Fruit fly (Drosophila melanogaster) whole organism, embryonic: Measurements from ENCODE around the gene CG3342.

Source experiments
- Awh ChIP-seq: fragments of 200-800 bp; sonication (Bioruptor generic); IDR thresholded peaks from 2 replicates; pipeline ENCODE4, ENCODE4 v1.3.6; 2022; ENCODE audit warnings: missing biosample characterization, missing genetic modification characterization
- B-H1 ChIP-seq: fragments of 200-800 bp; sonication (Bioruptor generic); IDR thresholded peaks from 3 replicates; pipeline ENCODE4 v1.3.6; 2022; ENCODE audit warnings: missing biosample characterization, missing genetic modification characterization
- CG10209 ChIP-seq: fragments of 200-800 bp; sonication (Bioruptor generic); optimal IDR thresholded peaks from 3 replicates; lab custom pipeline; 2017; ENCODE audit warnings: missing biosample characterization, mild to moderate bottlenecking, missing genetic modification characterization, missing genetic modification reagents
- CG1024 ChIP-seq: fragments of 200-800 bp; sonication (Bioruptor generic); IDR thresholded peaks from 2 replicates; pipeline ENCODE4 v1.3.6; 2022; ENCODE audit warnings: missing biosample characterization, missing genetic modification characterization
- CG10274 ChIP-seq: fragments of 200-800 bp; sonication (Bioruptor generic); optimal IDR thresholded peaks from 3 replicates; lab custom pipeline; 2017; ENCODE audit warnings: missing biosample characterization, mild to moderate bottlenecking, missing genetic modification characterization
- CG12391 ChIP-seq: fragments of 200-800 bp; sonication (Bioruptor generic); optimal IDR thresholded peaks from 3 replicates; lab custom pipeline; 2018; ENCODE audit warnings: missing biosample characterization, mild to moderate bottlenecking, missing genetic modification characterization, moderate library complexity
- CG13123 ChIP-seq: fragments of 200-800 bp; sonication (Bioruptor generic); optimal IDR thresholded peaks from 2 replicates; lab custom pipeline; 2016; ENCODE audit warnings: missing biosample characterization, missing genetic modification characterization
- CG14014 ChIP-seq: fragments of 200-800 bp; sonication (Bioruptor generic); IDR thresholded peaks from 2 replicates; pipeline ENCODE4 v1.3.6; 2022; ENCODE audit warnings: missing biosample characterization, missing genetic modification characterization
- CG17912 ChIP-seq: fragments of 200-800 bp; sonication (Bioruptor generic); optimal IDR thresholded peaks from 2 replicates; lab custom pipeline; 2018; ENCODE audit warnings: missing biosample characterization, mild to moderate bottlenecking, missing genetic modification characterization
- CG18619 ChIP-seq: fragments of 200-800 bp; sonication (Bioruptor generic); optimal IDR thresholded peaks from 3 replicates; lab custom pipeline; 2017; ENCODE audit warnings: missing biosample characterization, mild to moderate bottlenecking, missing genetic modification characterization
- CG18764 ChIP-seq: fragments of 200-800 bp; sonication (Bioruptor generic); optimal IDR thresholded peaks from 3 replicates; lab custom pipeline; 2016; ENCODE audit warnings: missing biosample characterization, missing genetic modification characterization
- CG31224 ChIP-seq: fragments of 200-800 bp; sonication (Bioruptor generic); IDR thresholded peaks from 2 replicates; pipeline ENCODE4 v1.3.6; 2022; ENCODE audit warnings: missing biosample characterization, missing genetic modification characterization
- CG42726 ChIP-seq: fragments of 200-800 bp; sonication (Bioruptor generic); IDR thresholded peaks from 2 replicates; pipeline ENCODE4 v1.3.6; 2022; ENCODE audit warnings: missing biosample characterization, missing genetic modification characterization; ENCODE audit not compliant: partially characterized antibody
- CG6654 ChIP-seq: fragments of 200-800 bp; sonication (Bioruptor generic); optimal IDR thresholded peaks from 2 replicates; lab custom pipeline; 2017; ENCODE audit warnings: missing biosample characterization, mild to moderate bottlenecking, missing genetic modification characterization
- CG6765 ChIP-seq: fragments of 200-800 bp; sonication (Bioruptor generic); optimal IDR thresholded peaks from 3 replicates; lab custom pipeline; 2017; ENCODE audit warnings: missing biosample characterization, mild to moderate bottlenecking, missing genetic modification characterization
- CG7271 ChIP-seq: fragments of 200-800 bp; sonication (Bioruptor generic); optimal IDR thresholded peaks from 2 replicates; lab custom pipeline; 2018; ENCODE audit warnings: missing biosample characterization, mild to moderate bottlenecking, missing genetic modification characterization, moderate library complexity
- CG7987 ChIP-seq: fragments of 200-800 bp; sonication (Bioruptor generic); optimal IDR thresholded peaks from 2 replicates; lab custom pipeline; 2018; ENCODE audit warnings: missing biosample characterization, mild to moderate bottlenecking, missing genetic modification characterization, moderate library complexity
- CG8290 ChIP-seq, 3 experiments: fragments of 200-800 bp; sonication (Bioruptor generic); optimal IDR thresholded peaks; 2 replicates each; lab custom pipeline; 2016 to 2019; ENCODE audit warnings: missing biosample characterization in 3 of 3, missing genetic modification characterization in 3 of 3, mild to moderate bottlenecking in 2 of 3, moderate library complexity in 1 of 3
- CG9609 ChIP-seq: fragments of 200-800 bp; sonication (Bioruptor generic); optimal IDR thresholded peaks from 3 replicates; lab custom pipeline; 2016; ENCODE audit warnings: missing biosample characterization, missing genetic modification characterization
- CkIIα-i1 ChIP-seq: fragments of 200-800 bp; sonication (Bioruptor generic); IDR thresholded peaks from 2 replicates; pipeline ENCODE4 v1.3.6; 2022; ENCODE audit warnings: missing biosample characterization, missing genetic modification characterization
- Drgx ChIP-seq: fragments of 200-800 bp; sonication (Bioruptor generic); IDR thresholded peaks from 2 replicates; pipeline ENCODE4 v1.3.6; 2022; ENCODE audit warnings: missing biosample characterization, missing genetic modification characterization
- Hand ChIP-seq: fragments of 200-800 bp; sonication (Bioruptor generic); optimal IDR thresholded peaks from 2 replicates; lab custom pipeline; 2017; ENCODE audit warnings: mild to moderate bottlenecking, missing biosample characterization, missing genetic modification reagents, missing genetic modification characterization
- Hey ChIP-seq: fragments of 200-800 bp; sonication (Bioruptor generic); optimal IDR thresholded peaks from 3 replicates; lab custom pipeline; 2018; ENCODE audit warnings: missing biosample characterization, mild to moderate bottlenecking, missing genetic modification characterization
- Jarid2 ChIP-seq: fragments of 200-800 bp; sonication (Bioruptor generic); optimal IDR thresholded peaks from 3 replicates; lab custom pipeline; 2017; ENCODE audit warnings: mild to moderate bottlenecking, missing biosample characterization, missing genetic modification reagents, missing genetic modification characterization
- Max ChIP-seq: fragments of 200-800 bp; sonication (Bioruptor generic); optimal IDR thresholded peaks from 2 replicates; lab custom pipeline; 2016; ENCODE audit warnings: missing biosample characterization, mild to moderate bottlenecking, missing genetic modification characterization
- Neu2 ChIP-seq: fragments of 200-800 bp; sonication (Bioruptor generic); optimal IDR thresholded peaks from 3 replicates; lab custom pipeline; 2016; ENCODE audit warnings: missing biosample characterization, missing genetic modification characterization, borderline replicate concordance
- PHDP ChIP-seq: fragments of 200-800 bp; sonication (Bioruptor generic); optimal IDR thresholded peaks from 3 replicates; lab custom pipeline; 2018; ENCODE audit warnings: missing biosample characterization, mild to moderate bottlenecking, missing genetic modification characterization, moderate library complexity
- ab ChIP-seq: fragments of 200-800 bp; sonication (Bioruptor generic); optimal IDR thresholded peaks from 2 replicates; lab custom pipeline; 2016; ENCODE audit warnings: missing biosample characterization, missing genetic modification characterization
- amos ChIP-seq: fragments of 200-800 bp; sonication (Bioruptor generic); IDR thresholded peaks from 2 replicates; pipeline ENCODE4 v1.3.6; 2022; ENCODE audit warnings: missing biosample characterization, missing genetic modification characterization; ENCODE audit not compliant: partially characterized antibody
- aop ChIP-seq: fragments of 200-800 bp; sonication (Bioruptor generic); IDR thresholded peaks from 2 replicates; pipeline ENCODE4 v1.3.6; 2022; ENCODE audit warnings: missing biosample characterization, missing genetic modification characterization
- btn ChIP-seq: fragments of 200-800 bp; sonication (Bioruptor generic); optimal IDR thresholded peaks from 2 replicates; lab custom pipeline; 2016; ENCODE audit warnings: missing biosample characterization, missing genetic modification characterization
- chn ChIP-seq: fragments of 200-800 bp; sonication (Bioruptor generic); optimal IDR thresholded peaks from 2 replicates; lab custom pipeline; 2016; ENCODE audit warnings: missing biosample characterization, missing genetic modification characterization
- crp ChIP-seq, 2 experiments: fragments of 200-800 bp; sonication (Bioruptor generic); optimal IDR thresholded peaks; 2 replicates in 1 of 2; 3 replicates in 1 of 2; lab custom pipeline; 2017; ENCODE audit warnings: missing biosample characterization in 2 of 2, missing genetic modification characterization in 2 of 2, mild to moderate bottlenecking in 1 of 2, moderate library complexity in 1 of 2
- dysf ChIP-seq: fragments of 200-800 bp; sonication (Bioruptor generic); IDR thresholded peaks from 3 replicates; pipeline ENCODE4 v1.3.6; 2022; ENCODE audit warnings: missing biosample characterization, missing genetic modification characterization
- emc ChIP-seq: fragments of 200-800 bp; sonication (Bioruptor generic); optimal IDR thresholded peaks from 2 replicates; lab custom pipeline; 2016; ENCODE audit warnings: missing biosample characterization, missing genetic modification characterization
- ewg ChIP-seq: fragments of 200-800 bp; sonication (Bioruptor generic); optimal IDR thresholded peaks from 3 replicates; lab custom pipeline; 2017; ENCODE audit warnings: mild to moderate bottlenecking, missing biosample characterization, missing genetic modification reagents, missing genetic modification characterization
- fd102C ChIP-seq: fragments of 200-800 bp; sonication (Bioruptor generic); optimal IDR thresholded peaks from 2 replicates; lab custom pipeline; 2018; ENCODE audit warnings: missing biosample characterization, mild to moderate bottlenecking, missing genetic modification characterization, moderate library complexity
- fd64A ChIP-seq: fragments of 200-800 bp; sonication (Bioruptor generic); optimal IDR thresholded peaks from 3 replicates; lab custom pipeline; 2018; ENCODE audit warnings: missing biosample characterization, mild to moderate bottlenecking, missing genetic modification characterization
- gsb-n ChIP-seq: fragments of 200-800 bp; sonication (Bioruptor generic); optimal IDR thresholded peaks from 3 replicates; lab custom pipeline; 2018; ENCODE audit warnings: missing biosample characterization, mild to moderate bottlenecking, missing genetic modification characterization
- hbn ChIP-seq: fragments of 200-800 bp; sonication (Bioruptor generic); IDR thresholded peaks from 2 replicates; pipeline ENCODE4 v1.3.6; 2022; ENCODE audit warnings: missing biosample characterization, missing genetic modification characterization; ENCODE audit not compliant: partially characterized antibody
- her ChIP-seq: fragments of 200-800 bp; sonication (Bioruptor generic); optimal IDR thresholded peaks from 2 replicates; lab custom pipeline; 2016; ENCODE audit warnings: missing biosample characterization, missing genetic modification characterization
- lbe ChIP-seq: fragments of 200-800 bp; sonication (Bioruptor generic); optimal IDR thresholded peaks from 2 replicates; lab custom pipeline; 2016; ENCODE audit warnings: missing biosample characterization, mild to moderate bottlenecking, missing genetic modification characterization
- phol ChIP-seq: fragments of 200-800 bp; sonication (Bioruptor generic); optimal IDR thresholded peaks from 3 replicates; lab custom pipeline; 2018; ENCODE audit warnings: missing biosample characterization, mild to moderate bottlenecking, missing genetic modification characterization, moderate library complexity
- psq ChIP-seq: fragments of 200-800 bp; sonication (Bioruptor generic); optimal IDR thresholded peaks from 2 replicates; lab custom pipeline; 2017; ENCODE audit warnings: missing biosample characterization, missing genetic modification characterization
- sc ChIP-seq, 3 experiments: fragments of >200 bp in 2 of 3; fragments of 200-800 bp in 1 of 3; sonication (Bioruptor generic) in 1 of 3; optimal IDR thresholded peaks; 2 replicates in 2 of 3; 3 replicates in 1 of 3; lab custom pipeline; 2017; ENCODE audit warnings: mild to moderate bottlenecking in 1 of 3, missing biosample characterization in 1 of 3, missing genetic modification characterization in 1 of 3, missing genetic modification reagents in 1 of 3
- unpg ChIP-seq: fragments of 200-800 bp; sonication (Bioruptor generic); optimal IDR thresholded peaks from 3 replicates; lab custom pipeline; 2018; ENCODE audit warnings: missing biosample characterization, mild to moderate bottlenecking, missing genetic modification characterization, moderate library complexity
- vnd ChIP-seq: fragments of 200-800 bp; sonication (Bioruptor generic); IDR thresholded peaks from 3 replicates; pipeline ENCODE4 v1.3.6; 2022; ENCODE audit warnings: missing biosample characterization, missing genetic modification characterization; ENCODE audit not compliant: partially characterized antibody

The CG3342 gene

DNA sequence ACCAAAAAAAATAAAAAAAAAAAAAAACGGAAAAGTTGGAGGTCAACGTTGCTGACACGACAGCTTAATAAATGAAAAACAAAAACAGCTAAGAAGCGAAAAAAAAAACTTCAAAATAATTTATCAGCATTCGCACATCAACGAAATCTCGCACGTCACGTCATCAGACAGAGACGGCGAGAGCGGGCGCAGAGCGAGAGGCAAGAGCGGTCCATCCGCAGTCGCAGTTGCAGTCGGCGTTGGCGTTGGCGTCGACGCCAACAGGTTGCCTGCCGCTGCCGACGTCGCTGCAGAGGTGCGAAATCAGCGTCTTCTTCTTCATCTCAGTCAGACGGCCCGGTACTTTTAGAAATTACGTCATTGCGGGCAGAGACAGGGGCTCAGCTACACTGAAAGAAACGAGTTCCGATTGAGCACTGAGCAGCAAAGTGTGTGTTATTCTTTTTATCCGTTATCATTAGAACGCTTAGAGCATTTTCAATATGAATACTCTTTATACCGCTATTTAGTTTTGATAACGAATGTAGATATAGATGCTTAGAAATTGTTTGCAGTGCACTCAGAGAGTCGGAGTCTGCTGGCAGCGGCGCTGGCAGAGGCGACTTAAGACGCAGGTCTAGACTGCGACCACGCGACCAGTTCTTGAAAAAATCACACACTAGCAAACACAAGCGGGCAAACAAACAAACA is 21.9 kb upstream of the CG3342 start (continued):
- peak; percentile 94 for TF ChIP-seq lbe (GFP tag; lab: Kevin White, UChicago)
- TF ChIP-seq CG7271 (tag; lab: Kevin White, UChicago), result peak; percentile 85
- TF ChIP-seq PHDP, result peak; percentile 91
- TF ChIP-seq CG8290 (GFP tag; optimal IDR thresholded peaks at IDR 0.05; lab: Kevin White, UChicago), result peak; percentile 89
- TF ChIP-seq CG8290 (tag; optimal IDR thresholded peaks at IDR 0.05; lab: Kevin White, UChicago), result peak; percentile 38 to 98
- peak; percentile 92 for TF ChIP-seq CG12391 (tag; lab: Kevin White, UChicago)
- TF ChIP-seq hbn (GFP tag; lab: Robert Waterston, UW), result no peak
- peak; percentile 80 for TF ChIP-seq CG13123 (GFP tag; lab: Kevin White, UChicago)
- TF ChIP-seq crp (GFP tag; optimal IDR thresholded peaks at IDR 0.05; lab: Kevin White, UChicago), result peak in 1 of 2 experiments; percentile 36
- peak; percentile 90 for TF ChIP-seq CG7987
- TF ChIP-seq dysf, result peak; percentile 97
- TF ChIP-seq Neu2 (GFP tag; lab: Kevin White, UChicago), result peak; percentile 95
- TF ChIP-seq CG18619 (GFP tag; lab: Kevin White, UChicago), result peak; percentile 92
- TF ChIP-seq CG9609 (GFP tag; lab: Kevin White, UChicago), result peak; percentile 93
- TF ChIP-seq psq (GFP tag; lab: Kevin White, UChicago), result peak; percentile 72
- no peak for TF ChIP-seq sc (optimal IDR thresholded peaks at IDR 0.05; lab: Kevin White, UChicago)
- peak; percentile 87 for TF ChIP-seq sc (GFP tag; optimal IDR thresholded peaks at IDR 0.05; lab: Kevin White, UChicago)
- peak; percentile 91 for TF ChIP-seq CG6765 (GFP tag; lab: Kevin White, UChicago)
- TF ChIP-seq CkIIα-i1 (GFP tag; lab: Robert Waterston, UW), result peak; percentile 70; the same call in 1 of the 2 replicates
- TF ChIP-seq Awh, result peak; percentile 94
- no peak for TF ChIP-seq vnd
- peak; percentile 94 for TF ChIP-seq unpg
- TF ChIP-seq B-H1 (GFP tag; lab: Robert Waterston, UW), result peak; percentile 91
- TF ChIP-seq amos, result no peak
- peak; percentile 91 for TF ChIP-seq chn (GFP tag; lab: Kevin White, UChicago)
- TF ChIP-seq fd102C (GFP tag; lab: Kevin White, UChicago), result peak; percentile 90
- peak; percentile 96 for TF ChIP-seq Max (GFP tag; lab: Kevin White, UChicago)
- TF ChIP-seq CG14014, result peak; percentile 98
- peak; percentile 94 for TF ChIP-seq phol
- peak; percentile 87 for TF ChIP-seq CG1024
- peak; percentile 88 for TF ChIP-seq aop (GFP tag; lab: Robert Waterston, UW)
- TF ChIP-seq CG6654, result peak; percentile 87
- TF ChIP-seq CG31224 (GFP tag; lab: Robert Waterston, UW), result peak; percentile 93
- TF ChIP-seq Drgx (GFP tag; lab: Robert Waterston, UW), result peak; percentile 98
- TF ChIP-seq CG42726 (GFP tag; lab: Robert Waterston, UW), result no peak
- TF ChIP-seq CG18764 (GFP tag; lab: Kevin White, UChicago), result peak; percentile 92
- peak; percentile 79 for TF ChIP-seq gsb-n
- TF ChIP-seq her (GFP tag; lab: Kevin White, UChicago), result peak; percentile 97
- TF ChIP-seq Hey, result peak; percentile 65
- TF ChIP-seq emc (GFP tag; lab: Kevin White, UChicago), result peak; percentile 95
- peak; percentile 96 for TF ChIP-seq CG10209 (GFP tag; lab: Kevin White, UChicago)
- peak; percentile 82 for TF ChIP-seq ewg (GFP tag; lab: Kevin White, UChicago)
- TF ChIP-seq btn (GFP tag; lab: Kevin White, UChicago), result peak; percentile 94
- peak; percentile 85 for TF ChIP-seq ab
- TF ChIP-seq CG17912 (GFP tag; lab: Kevin White, UChicago), result peak; percentile 64
- TF ChIP-seq Jarid2 (GFP tag; lab: Kevin White, UChicago), result peak; percentile 77
- TF ChIP-seq Hand (GFP tag; lab: Kevin White, UChicago), result peak; percentile 87
- peak; percentile 86 for TF ChIP-seq fd64A (GFP tag; lab: Kevin White, UChicago)
- peak; percentile 91 for TF ChIP-seq CG10274
